Fruit fly (Drosophila melanogaster) whole organism, prepupa: ENCODE data around the gene CG34310.

ENCODE experiments used
- Blimp-1 ChIP-seq: fragments of 200-800 bp; sonication (Bioruptor generic); optimal IDR thresholded peaks from 3 replicates; lab custom pipeline; 2017; ENCODE audit warnings: missing biosample characterization, missing genetic modification characterization, mild to moderate bottlenecking, moderate library complexity, missing genetic modification reagents
- CG10631 ChIP-seq: fragments of 200-800 bp; sonication (Bioruptor generic); optimal IDR thresholded peaks from 2 replicates; lab custom pipeline; 2016; ENCODE audit warnings: missing biosample characterization, missing genetic modification characterization
- CG11294 ChIP-seq: fragments of 200-800 bp; sonication (Bioruptor generic); IDR thresholded peaks from 2 replicates; pipeline ENCODE4 v1.3.6; 2022; ENCODE audit warnings: missing biosample characterization, missing genetic modification characterization
- CG11762 ChIP-seq: fragments of 200-800 bp; sonication (Bioruptor generic); optimal IDR thresholded peaks from 3 replicates; lab custom pipeline; 2016; ENCODE audit warnings: missing biosample characterization, missing genetic modification characterization; ENCODE audit not compliant: insufficient read depth
- CG11902 ChIP-seq: fragments of 200-800 bp; sonication (Bioruptor generic); optimal IDR thresholded peaks from 3 replicates; lab custom pipeline; 2016; ENCODE audit warnings: missing biosample characterization, missing genetic modification characterization
- CG15336 ChIP-seq: fragments of 200-800 bp; sonication (Bioruptor generic); IDR thresholded peaks from 2 replicates; pipeline ENCODE4 v1.3.6; 2022; ENCODE audit warnings: missing biosample characterization, missing genetic modification characterization
- CG1621 ChIP-seq: fragments of 200-800 bp; sonication (Bioruptor generic); optimal IDR thresholded peaks from 3 replicates; lab custom pipeline; 2018; ENCODE audit warnings: missing biosample characterization, mild to moderate bottlenecking, missing genetic modification characterization
- CG16779 ChIP-seq: fragments of 200-800 bp; sonication (Bioruptor generic); optimal IDR thresholded peaks from 3 replicates; lab custom pipeline; 2017; ENCODE audit warnings: missing biosample characterization, mild to moderate bottlenecking, missing genetic modification characterization
- CG3032 ChIP-seq: fragments of 200-800 bp; optimal IDR thresholded peaks from 2 replicates; lab custom pipeline; 2019; ENCODE audit warnings: missing biosample characterization, mild to moderate bottlenecking, missing genetic modification characterization, moderate library complexity
- CG31627 ChIP-seq: fragments of 200-800 bp; sonication (Bioruptor generic); optimal IDR thresholded peaks from 3 replicates; lab custom pipeline; 2016; ENCODE audit warnings: missing biosample characterization, missing genetic modification characterization
- CG3919 ChIP-seq: fragments of 200-800 bp; sonication (Bioruptor generic); optimal IDR thresholded peaks from 3 replicates; lab custom pipeline; 2016; ENCODE audit warnings: missing biosample characterization, missing genetic modification characterization
- CG4318 ChIP-seq: fragments of 200-800 bp; sonication (Bioruptor generic); optimal IDR thresholded peaks from 3 replicates; lab custom pipeline; 2017; ENCODE audit warnings: missing biosample characterization, mild to moderate bottlenecking, missing genetic modification characterization
- CG6163 ChIP-seq: fragments of 200-800 bp; sonication (Bioruptor generic); IDR thresholded peaks from 3 replicates; pipeline ENCODE4 v1.3.6; 2022; ENCODE audit warnings: missing biosample characterization, missing genetic modification characterization
- CG6276 ChIP-seq: fragments of 200-800 bp; sonication (Bioruptor generic); optimal IDR thresholded peaks from 2 replicates; lab custom pipeline; 2017; ENCODE audit warnings: missing biosample characterization, mild to moderate bottlenecking, missing genetic modification characterization
- CG6808 ChIP-seq: fragments of 200-800 bp; sonication (Bioruptor generic); optimal IDR thresholded peaks from 3 replicates; lab custom pipeline; 2017; ENCODE audit warnings: missing biosample characterization, missing genetic modification characterization, mild to moderate bottlenecking, moderate library complexity, missing genetic modification reagents
- CG6854 ChIP-seq: fragments of 200-800 bp; sonication (Bioruptor generic); optimal IDR thresholded peaks from 2 replicates; lab custom pipeline; 2017; ENCODE audit warnings: missing biosample characterization, mild to moderate bottlenecking, missing genetic modification characterization
- CG7368 ChIP-seq: fragments of 200-800 bp; sonication (Bioruptor generic); optimal IDR thresholded peaks from 3 replicates; lab custom pipeline; 2016; ENCODE audit warnings: missing biosample characterization, missing genetic modification characterization
- CG8319 ChIP-seq: fragments of 200-800 bp; sonication (Bioruptor generic); optimal IDR thresholded peaks from 3 replicates; lab custom pipeline; 2016; ENCODE audit warnings: missing biosample characterization, missing genetic modification characterization
- CG9139 ChIP-seq: fragments of 200-800 bp; sonication (Bioruptor generic); optimal IDR thresholded peaks from 3 replicates; lab custom pipeline; 2017; ENCODE audit warnings: missing biosample characterization, mild to moderate bottlenecking, missing genetic modification characterization
- Eip75B ChIP-seq: fragments of 200-800 bp; sonication (Bioruptor generic); optimal IDR thresholded peaks from 3 replicates; lab custom pipeline; 2016; ENCODE audit warnings: missing biosample characterization, missing genetic modification characterization
- Eip78C ChIP-seq: fragments of 200-800 bp; sonication (Bioruptor generic); peaks from one replicate; lab custom pipeline; 2016; ENCODE audit warnings: missing biosample characterization, missing genetic modification characterization
- Eip93F ChIP-seq: fragments of 200-800 bp; sonication (Bioruptor generic); optimal IDR thresholded peaks from 2 replicates; lab custom pipeline; 2016; ENCODE audit warnings: missing biosample characterization, mild to moderate bottlenecking, missing genetic modification characterization
- Ets21C ChIP-seq: fragments of 200-800 bp; sonication (Bioruptor generic); optimal IDR thresholded peaks from 3 replicates; lab custom pipeline; 2016; ENCODE audit warnings: missing biosample characterization, missing genetic modification characterization
- Ets96B ChIP-seq: fragments of 200-800 bp; optimal IDR thresholded peaks from 2 replicates; lab custom pipeline; 2019; ENCODE audit warnings: missing biosample characterization, mild to moderate bottlenecking, missing genetic modification characterization, moderate library complexity
- Hr38 ChIP-seq: sonication (Bioruptor generic); optimal IDR thresholded peaks from 2 replicates; lab custom pipeline; 2016; ENCODE audit warnings: missing biosample characterization, missing genetic modification characterization
- Hr4 ChIP-seq: fragments of 200-800 bp; sonication (Bioruptor generic); optimal IDR thresholded peaks from 3 replicates; lab custom pipeline; 2016; ENCODE audit warnings: missing biosample characterization, missing genetic modification characterization
- Lpt ChIP-seq: fragments of 200-800 bp; sonication (Bioruptor generic); optimal IDR thresholded peaks from 3 replicates; lab custom pipeline; 2016; ENCODE audit warnings: missing biosample characterization, missing genetic modification characterization
- Met ChIP-seq: fragments of 200-800 bp; sonication (Bioruptor generic); optimal IDR thresholded peaks from 3 replicates; lab custom pipeline; 2016; ENCODE audit warnings: missing biosample characterization, missing genetic modification characterization
- OdsH ChIP-seq: fragments of 200-800 bp; sonication (Bioruptor generic); optimal IDR thresholded peaks from 3 replicates; lab custom pipeline; 2016; ENCODE audit warnings: missing biosample characterization, missing genetic modification characterization
- Smox ChIP-seq: fragments of 200-800 bp; sonication (Bioruptor generic); optimal IDR thresholded peaks from 3 replicates; lab custom pipeline; 2016; ENCODE audit warnings: missing biosample characterization, missing genetic modification characterization
- Sox102F ChIP-seq: fragments of 200-800 bp; sonication (Bioruptor generic); optimal IDR thresholded peaks from 2 replicates; lab custom pipeline; 2016; ENCODE audit warnings: missing biosample characterization, mild to moderate bottlenecking, missing genetic modification characterization
- Sox15 ChIP-seq: fragments of 200-800 bp; sonication (Bioruptor generic); optimal IDR thresholded peaks from 3 replicates; lab custom pipeline; 2016; ENCODE audit warnings: missing biosample characterization, missing genetic modification characterization
- achi ChIP-seq: fragments of 200-800 bp; sonication (Bioruptor generic); optimal IDR thresholded peaks from 3 replicates; lab custom pipeline; 2016; ENCODE audit warnings: missing biosample characterization, missing genetic modification characterization
- cyc ChIP-seq: fragments of 200-800 bp; sonication (Bioruptor generic); optimal IDR thresholded peaks from 3 replicates; lab custom pipeline; 2016; ENCODE audit warnings: missing biosample characterization, missing genetic modification characterization
- dac ChIP-seq: fragments of 200-800 bp; sonication (Bioruptor generic); optimal IDR thresholded peaks from 2 replicates; lab custom pipeline; 2017; ENCODE audit warnings: missing biosample characterization, mild to moderate bottlenecking, missing genetic modification characterization
- dsx ChIP-seq: fragments of 200-800 bp; optimal IDR thresholded peaks from 3 replicates; lab custom pipeline; 2019; ENCODE audit warnings: missing biosample characterization, mild to moderate bottlenecking, missing genetic modification characterization, moderate library complexity; ENCODE audit not compliant: poor library complexity, severe bottlenecking
- eg ChIP-seq: fragments of 200-800 bp; sonication (Bioruptor generic); IDR thresholded peaks from 3 replicates; pipeline ENCODE4 v1.3.6; 2022; ENCODE audit warnings: missing biosample characterization, missing genetic modification characterization
- esn ChIP-seq: fragments of 200-800 bp; sonication (Bioruptor generic); optimal IDR thresholded peaks from 2 replicates; lab custom pipeline; 2016; ENCODE audit warnings: missing biosample characterization, mild to moderate bottlenecking, missing genetic modification characterization, moderate library complexity
- fd59A ChIP-seq: fragments of 200-800 bp; sonication (Bioruptor generic); optimal IDR thresholded peaks from 2 replicates; lab custom pipeline; 2017; ENCODE audit warnings: missing biosample characterization, mild to moderate bottlenecking, missing genetic modification characterization, missing genetic modification reagents
- fd85E ChIP-seq: fragments of 200-800 bp; sonication (Bioruptor generic); optimal IDR thresholded peaks from 3 replicates; lab custom pipeline; 2016; ENCODE audit warnings: missing biosample characterization, missing genetic modification characterization
- fkh ChIP-seq: fragments of 200-800 bp; sonication (Bioruptor generic); optimal IDR thresholded peaks from 3 replicates; lab custom pipeline; 2017; ENCODE audit warnings: missing biosample characterization, mild to moderate bottlenecking, missing genetic modification characterization, moderate library complexity
- lz ChIP-seq: fragments of 200-800 bp; sonication (Bioruptor generic); optimal IDR thresholded peaks from 3 replicates; lab custom pipeline; 2016; ENCODE audit warnings: missing biosample characterization, missing genetic modification characterization
- net ChIP-seq: fragments of 200-800 bp; sonication (Bioruptor generic); optimal IDR thresholded peaks from 3 replicates; lab custom pipeline; 2016; ENCODE audit warnings: missing biosample characterization, missing genetic modification characterization
- pdm3 ChIP-seq: fragments of 200-800 bp; sonication (Bioruptor generic); optimal IDR thresholded peaks from 3 replicates; lab custom pipeline; 2016; ENCODE audit warnings: missing biosample characterization, missing genetic modification characterization
- ss ChIP-seq, 2 experiments: fragments of 200-800 bp; sonication (Bioruptor generic); optimal IDR thresholded peaks; 2 replicates in 1 of 2; 3 replicates in 1 of 2; lab custom pipeline; 2017 to 2018; ENCODE audit warnings: mild to moderate bottlenecking in 2 of 2, missing biosample characterization in 2 of 2, missing genetic modification characterization in 2 of 2, moderate library complexity in 1 of 2
- svp ChIP-seq: fragments of 200-800 bp; sonication (Bioruptor generic); peaks from one replicate; lab custom pipeline; 2016; ENCODE audit warnings: missing biosample characterization, missing genetic modification characterization
- topi ChIP-seq: fragments of 200-800 bp; sonication (Bioruptor generic); optimal IDR thresholded peaks from 3 replicates; lab custom pipeline; 2016; ENCODE audit warnings: missing biosample characterization, missing genetic modification characterization
- vri ChIP-seq: fragments of 200-800 bp; sonication (Bioruptor generic); optimal IDR thresholded peaks from 3 replicates; lab custom pipeline; 2016; ENCODE audit warnings: missing biosample characterization, mild to moderate bottlenecking, missing genetic modification characterization

CG34310 gene

DNA sequence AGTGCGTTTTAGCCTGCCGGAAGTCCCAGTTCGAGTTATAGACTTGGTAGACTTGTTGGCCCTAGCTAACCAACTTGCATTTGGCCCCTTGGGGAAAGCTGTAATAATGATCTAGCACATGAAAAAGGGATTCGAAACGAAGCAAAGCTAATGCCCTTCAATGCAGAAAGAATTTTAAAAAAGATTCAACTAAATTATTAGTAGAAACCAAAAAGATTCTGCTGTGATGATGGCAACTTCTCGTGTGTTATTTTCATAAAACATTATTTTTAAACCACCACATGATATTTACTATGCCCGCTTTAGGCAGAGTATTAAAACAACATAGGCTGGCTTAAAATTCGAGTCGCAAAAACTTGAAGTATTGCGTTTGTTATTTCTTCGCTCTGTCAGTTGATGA, 28.6 kb downstream of the CG34310 start (continued):
- TF ChIP-seq Lpt (GFP tag; lab: Kevin White, UChicago) (no peak), topi (GFP tag; lab: Kevin White, UChicago) (no peak), fd85E (no peak), Blimp-1 (no peak), CG3919 (peak; percentile 14), Met (GFP tag; lab: Kevin White, UChicago) (no peak), CG11902 (GFP tag; lab: Kevin White, UChicago) (no peak), CG6808 (GFP tag; lab: Kevin White, UChicago) (no peak), svp (GFP tag; lab: Kevin White, UChicago) (no peak), Eip93F (GFP tag; lab: Kevin White, UChicago) (no peak), CG8319 (GFP tag; lab: Kevin White, UChicago) (no peak), Sox15 (GFP tag; lab: Kevin White, UChicago) (no peak), OdsH (GFP tag; lab: Kevin White, UChicago) (peak; percentile 22), CG11762 (GFP tag; lab: Kevin White, UChicago) (no peak), CG10631 (GFP tag; lab: Kevin White, UChicago) (peak; percentile 36), Smox (GFP tag; lab: Kevin White, UChicago) (peak; percentile 1), Sox102F (GFP tag; lab: Kevin White, UChicago) (no peak), cyc (GFP tag; lab: Kevin White, UChicago) (no peak), lz (GFP tag; lab: Kevin White, UChicago) (no peak), fkh (no peak), Ets96B (tag; lab: Kevin White, UChicago) (peak; percentile 8), CG16779 (no peak), fd59A (GFP tag; lab: Kevin White, UChicago) (no peak), CG11294 (GFP tag; lab: Robert Waterston, UW) (no peak), Hr38 (GFP tag; lab: Kevin White, UChicago) (no peak), CG4318 (GFP tag; lab: Kevin White, UChicago) (no peak), CG3032 (tag; lab: Kevin White, UChicago) (no peak), achi (GFP tag; lab: Kevin White, UChicago) (no peak)

- TF ChIP-seq esn (GFP tag; lab: Kevin White, UChicago) = peak; percentile 64
- peak; percentile 20 for TF ChIP-seq vri (GFP tag; lab: Kevin White, UChicago)
- no peak for TF ChIP-seq CG16779
- TF ChIP-seq Eip75B (GFP tag; lab: Kevin White, UChicago) = peak; percentile 68
- TF ChIP-seq eg = peak; percentile 42; the same call in 1 of the 3 replicates
- TF ChIP-seq CG7368 (GFP tag; lab: Kevin White, UChicago) = no peak
- peak; percentile 58 for TF ChIP-seq topi (GFP tag; lab: Kevin White, UChicago)
- TF ChIP-seq Hr38 (GFP tag; lab: Kevin White, UChicago) = no peak
- no peak for TF ChIP-seq CG11902 (GFP tag; lab: Kevin White, UChicago)
- TF ChIP-seq Ets21C (GFP tag; lab: Kevin White, UChicago) = peak; percentile 7
- TF ChIP-seq svp (GFP tag; lab: Kevin White, UChicago) = peak; percentile 81
- no peak for TF ChIP-seq fkh
- TF ChIP-seq CG6808 (GFP tag; lab: Kevin White, UChicago) = peak; percentile 81
- TF ChIP-seq CG6276 (GFP tag; lab: Kevin White, UChicago) = peak; percentile 82
- peak; percentile 68 for TF ChIP-seq net (GFP tag; lab: Kevin White, UChicago)
- no peak for TF ChIP-seq CG1621 (tag; lab: Kevin White, UChicago)
- peak; percentile 58 for TF ChIP-seq pdm3 (GFP tag; lab: Kevin White, UChicago)
- no peak for TF ChIP-seq CG6163 (GFP tag; lab: Robert Waterston, UW)
- TF ChIP-seq CG9139 (GFP tag; lab: Kevin White, UChicago) = peak; percentile 62
- peak; percentile 33 for TF ChIP-seq Smox (GFP tag; lab: Kevin White, UChicago)
- TF ChIP-seq fd59A (GFP tag; lab: Kevin White, UChicago) = peak; percentile 54
- TF ChIP-seq Hr4 (GFP tag; lab: Kevin White, UChicago) = peak; percentile 72
- peak; percentile 56 for TF ChIP-seq dac (GFP tag; lab: Kevin White, UChicago)
- TF ChIP-seq Eip78C (GFP tag; lab: Kevin White, UChicago) = peak; percentile 95
- TF ChIP-seq CG3032 (tag; lab: Kevin White, UChicago) = peak; percentile 77
- no peak for TF ChIP-seq Eip93F (GFP tag; lab: Kevin White, UChicago)
- TF ChIP-seq CG15336 (GFP tag; lab: Robert Waterston, UW) = peak; percentile 80
- peak; percentile 11 for TF ChIP-seq Sox15 (GFP tag; lab: Kevin White, UChicago)
- peak; percentile 60 for TF ChIP-seq OdsH (GFP tag; lab: Kevin White, UChicago)
- TF ChIP-seq dsx (GFP tag; lab: Kevin White, UChicago) = peak; percentile 72
- TF ChIP-seq CG8319 (GFP tag; lab: Kevin White, UChicago) = peak; percentile 2
- TF ChIP-seq ss (GFP tag; optimal IDR thresholded peaks at IDR 0.05; lab: Kevin White, UChicago) = peak; percentile 74 to 75
- TF ChIP-seq CG6854 (GFP tag; lab: Kevin White, UChicago) = peak; percentile 38
- TF ChIP-seq fd85E = no peak
- peak; percentile 29 for TF ChIP-seq CG31627 (GFP tag; lab: Kevin White, UChicago)
Measured at dm6 chr2L:6693794-6694254, 30.4 kb downstream of the CG34310 start.
